Fruit fly (Drosophila melanogaster): ENCODE data around the gene CG11899.

DNA sequence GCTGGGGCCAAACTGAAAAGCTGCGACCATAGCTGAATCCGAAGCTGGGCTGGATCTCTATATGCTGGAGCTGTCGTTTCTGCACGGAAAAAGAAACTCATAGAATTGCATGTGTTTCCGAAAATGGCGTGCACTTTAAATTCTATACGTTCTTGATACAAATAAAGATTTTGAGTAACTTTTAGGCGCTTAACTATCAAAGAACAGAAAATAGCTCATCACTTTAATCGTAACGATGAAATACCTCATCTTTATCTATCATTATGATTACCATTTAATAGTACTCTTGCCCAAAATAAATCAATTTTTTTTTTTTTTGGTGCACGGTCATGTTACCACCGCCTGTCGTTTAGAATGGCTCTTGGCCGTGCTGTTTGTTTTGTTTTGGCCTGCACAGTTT is 11.4 kb downstream of the CG11899 start:
- TF ChIP-seq CTCF (optimal IDR thresholded peaks at IDR 0.05) (no peak), CG8478 (optimal IDR thresholded peaks at IDR 0.05) (no peak)
